Worm (Caenorhabditis elegans): ENCODE measurements around the gene CD4.8.

Gene CD4.8

ce11 chrV:5613109-5613508 lies 11.9 kb upstream of the CD4.8 start, which contains the start of gene lrpc-1:
Gene lrpc-1 (minus strand): TSS chrV:5613209.
- TF ChIP-seq nhr-76 (tag; optimal IDR thresholded peaks at IDR 0.05) (no peak), dpl-1 (GFP tag; optimal IDR thresholded peaks at IDR 0.05) (no peak), ceh-8 (GFP tag; optimal IDR thresholded peaks at IDR 0.05) (no peak), unc-130 (tag; optimal IDR thresholded peaks at IDR 0.05) (no peak), mdl-1 (tag; optimal IDR thresholded peaks at IDR 0.05) (no peak), tlp-1 (tag; optimal IDR thresholded peaks at IDR 0.05) (no peak), hlh-17 (GFP tag; optimal IDR thresholded peaks at IDR 0.05; ENCODE audit: borderline replicate concordance) (no peak), dsc-1 (tag; optimal IDR thresholded peaks at IDR 0.05) (no peak), swsn-7 (tag; optimal IDR thresholded peaks at IDR 0.05) (no peak), blmp-1 (tag; optimal IDR thresholded peaks at IDR 0.05) (no peak), jun-1 (tag; optimal IDR thresholded peaks at IDR 0.05) (no peak), pqm-1 (tag; optimal IDR thresholded peaks at IDR 0.05) (no peak), aly-2 (tag; optimal IDR thresholded peaks at IDR 0.05) (no peak), pag-3 (tag; optimal IDR thresholded peaks at IDR 0.05; ENCODE audit: borderline replicate concordance, insufficient read depth) (no peak), unc-62 (GFP tag; optimal IDR thresholded peaks at IDR 0.05) (no peak), sox-4 (tag; optimal IDR thresholded peaks at IDR 0.05) (no peak), nhr-237 (tag; optimal IDR thresholded peaks at IDR 0.05) (no peak)

ce11 chrV:5610186-5610585 lies 9.0 kb upstream of the CD4.8 start:
- TF ChIP-seq nhr-12 (tag; optimal IDR thresholded peaks at IDR 0.05) (no peak), irx-1 (tag; optimal IDR thresholded peaks at IDR 0.05) (no peak), sptf-1 (tag; optimal IDR thresholded peaks at IDR 0.05) (no peak), efl-3 (GFP tag; optimal IDR thresholded peaks at IDR 0.05) (no peak), sox-4 (tag; optimal IDR thresholded peaks at IDR 0.05) (no peak), fos-1 (tag; optimal IDR thresholded peaks at IDR 0.05) (no peak), ztf-11 (tag; optimal IDR thresholded peaks at IDR 0.05) (no peak), unc-86 (tag; optimal IDR thresholded peaks at IDR 0.05) (no peak), nhr-76 (tag; optimal IDR thresholded peaks at IDR 0.05) (no peak)

- TF ChIP-seq rnt-1 (tag; optimal IDR thresholded peaks at IDR 0.05) (peak; percentile 38), nhr-20 (tag; optimal IDR thresholded peaks at IDR 0.05) (no peak)
These were observed 5.1 kb upstream of the CD4.8 start, which contains the start of gene CD4.1 for ce11 chrV:5606255-5606654. Gene CD4.1 (plus strand): TSS chrV:5606555.

- TF ChIP-seq nhr-237 (tag; optimal IDR thresholded peaks at IDR 0.05), result no peak
- TF ChIP-seq F16B12.6 (tag; optimal IDR thresholded peaks at IDR 0.05), result peak; percentile 50
- TF ChIP-seq nhr-90 (tag; optimal IDR thresholded peaks at IDR 0.05; ENCODE audit: poor library complexity), result peak; percentile 37
- TF ChIP-seq nhr-76 (tag; optimal IDR thresholded peaks at IDR 0.05), result no peak
- no peak for TF ChIP-seq hlh-17 (GFP tag; optimal IDR thresholded peaks at IDR 0.05; ENCODE audit: borderline replicate concordance)
- TF ChIP-seq tlp-1 (tag; optimal IDR thresholded peaks at IDR 0.05), result no peak
- TF ChIP-seq lin-15B (tag; optimal IDR thresholded peaks at IDR 0.05), result no peak
- TF ChIP-seq fkh-10 (GFP tag; optimal IDR thresholded peaks at IDR 0.05), result no peak
- TF ChIP-seq mab-9 (GFP tag; IDR thresholded peaks at IDR 0.05), result no peak
- no peak for TF ChIP-seq swsn-7 (tag; optimal IDR thresholded peaks at IDR 0.05)
- peak; percentile 15 for TF ChIP-seq xbp-1 (tag; optimal IDR thresholded peaks at IDR 0.05)
- no peak for TF ChIP-seq pqm-1 (tag; optimal IDR thresholded peaks at IDR 0.05)
- no peak for TF ChIP-seq ceh-88 (GFP tag; IDR thresholded peaks at IDR 0.05)
- no peak for TF ChIP-seq grh-1 (GFP tag; IDR thresholded peaks at IDR 0.05)
- TF ChIP-seq hlh-4 (tag; optimal IDR thresholded peaks at IDR 0.05), result no peak
- TF ChIP-seq elt-3 (tag; optimal IDR thresholded peaks at IDR 0.05), result no peak
- no peak for TF ChIP-seq nhr-11 (tag; optimal IDR thresholded peaks at IDR 0.05)
- peak; percentile 85 for TF ChIP-seq alr-1 (tag; optimal IDR thresholded peaks at IDR 0.05; ENCODE audit: borderline replicate concordance)
- no peak for TF ChIP-seq ztf-11 (tag; optimal IDR thresholded peaks at IDR 0.05)
- no peak for TF ChIP-seq lin-13 (GFP tag; optimal IDR thresholded peaks at IDR 0.05)
- peak; percentile 1 for TF ChIP-seq nhr-20 (tag; optimal IDR thresholded peaks at IDR 0.05)
- peak; percentile 85 to 92 (median 89) for TF ChIP-seq dpl-1 (GFP tag; optimal IDR thresholded peaks at IDR 0.05)
- TF ChIP-seq ces-1 (GFP tag; optimal IDR thresholded peaks at IDR 0.05), result no peak
- TF ChIP-seq nhr-71 (tag; optimal IDR thresholded peaks at IDR 0.05), result peak; percentile 47
- no peak for TF ChIP-seq ceh-63 (GFP tag; optimal IDR thresholded peaks at IDR 0.05)
- TF ChIP-seq unc-30 (tag; optimal IDR thresholded peaks at IDR 0.05), result no peak
- TF ChIP-seq isw-1 (GFP tag; IDR thresholded peaks at IDR 0.05), result peak; percentile 29; the same call in 1 of the 2 replicates
- no peak for TF ChIP-seq efl-3 (GFP tag; optimal IDR thresholded peaks at IDR 0.05)
- peak in 1 of 3 experiments; percentile 13 for TF ChIP-seq ceh-82 (tag; optimal IDR thresholded peaks at IDR 0.05)
These were observed 4.7 kb downstream of the CD4.8 start, which contains the start of gene zhit-1 for ce11 chrV:5596391-5597030. Gene zhit-1 (minus strand): TSS chrV:5596551.

All from whole organism, L1 larva.